Fruit fly (Drosophila melanogaster) whole organism, embryonic: ENCODE results near the gene CG10165.

Experiments
- CG10959 ChIP-seq: fragments of 200-800 bp; sonication (Bioruptor generic); IDR thresholded peaks from 2 replicates; pipeline ENCODE4 v1.3.6; 2022; ENCODE audit warnings: missing biosample characterization, missing genetic modification characterization
- CG11093 ChIP-seq: fragments of 200-800 bp; sonication (Bioruptor generic); IDR thresholded peaks from 3 replicates; pipeline ENCODE4 v1.3.6; 2022; ENCODE audit warnings: missing biosample characterization, missing genetic modification characterization
- CG11723 ChIP-seq: fragments of 200-800 bp; sonication (Bioruptor generic); optimal IDR thresholded peaks from 2 replicates; lab custom pipeline; 2017; ENCODE audit warnings: missing biosample characterization, mild to moderate bottlenecking, missing genetic modification characterization
- CG16813 ChIP-seq: fragments of 200-800 bp; sonication (Bioruptor generic); IDR thresholded peaks from 3 replicates; pipeline ENCODE4 v1.3.6; 2022; ENCODE audit warnings: missing biosample characterization, missing genetic modification characterization; ENCODE audit not compliant: partially characterized antibody
- CG16863 ChIP-seq: fragments of 200-800 bp; sonication (Bioruptor generic); optimal IDR thresholded peaks from 3 replicates; lab custom pipeline; 2016; ENCODE audit warnings: missing biosample characterization, missing genetic modification characterization
- CG17328 ChIP-seq: fragments of 200-800 bp; sonication (Bioruptor generic); IDR thresholded peaks from 2 replicates; pipeline ENCODE4 v1.3.6; 2022; ENCODE audit warnings: missing biosample characterization, missing genetic modification characterization
- CG18599 ChIP-seq: fragments of 200-800 bp; sonication (Bioruptor generic); optimal IDR thresholded peaks from 3 replicates; lab custom pipeline; 2017; ENCODE audit warnings: missing biosample characterization, missing genetic modification characterization, mild to moderate bottlenecking, moderate library complexity, missing genetic modification reagents
- CG2129 ChIP-seq: fragments of 200-800 bp; sonication (Bioruptor generic); IDR thresholded peaks from 2 replicates; pipeline ENCODE4 v1.3.6; 2022; ENCODE audit warnings: missing biosample characterization, missing genetic modification characterization; ENCODE audit not compliant: partially characterized antibody
- CG31388 ChIP-seq: fragments of 200-800 bp; sonication (Bioruptor generic); optimal IDR thresholded peaks from 2 replicates; lab custom pipeline; 2016; ENCODE audit warnings: missing biosample characterization, missing genetic modification characterization
- CG32772 ChIP-seq: fragments of 200-800 bp; sonication (Bioruptor generic); IDR thresholded peaks from 2 replicates; pipeline ENCODE4 v1.3.6; 2022; ENCODE audit warnings: missing biosample characterization, missing genetic modification characterization
- CG3407 ChIP-seq: fragments of 200-800 bp; sonication (Bioruptor generic); optimal IDR thresholded peaks from 2 replicates; lab custom pipeline; 2018; ENCODE audit warnings: missing biosample characterization, mild to moderate bottlenecking, missing genetic modification characterization
- CG34224 ChIP-seq: fragments of 200-800 bp; sonication (Bioruptor generic); IDR thresholded peaks from 3 replicates; pipeline ENCODE4 v1.3.6; 2022; ENCODE audit warnings: missing biosample characterization, missing genetic modification characterization; ENCODE audit not compliant: partially characterized antibody
- CG3726 ChIP-seq: fragments of 200-800 bp; sonication (Bioruptor generic); IDR thresholded peaks from 3 replicates; pipeline ENCODE4, ENCODE4 v1.3.6; 2022; ENCODE audit warnings: missing biosample characterization, missing genetic modification characterization
- CG4328 ChIP-seq: fragments of 200-800 bp; sonication (Bioruptor generic); optimal IDR thresholded peaks from 3 replicates; lab custom pipeline; 2017; ENCODE audit warnings: missing biosample characterization, missing genetic modification reagents, missing genetic modification characterization
- CG5953 ChIP-seq: fragments of 200-800 bp; sonication (Bioruptor generic); IDR thresholded peaks from 2 replicates; pipeline ENCODE4 v1.3.6; 2022; ENCODE audit warnings: missing biosample characterization, missing genetic modification characterization
- CG6765 ChIP-seq: fragments of 200-800 bp; sonication (Bioruptor generic); optimal IDR thresholded peaks from 3 replicates; lab custom pipeline; 2017; ENCODE audit warnings: missing biosample characterization, mild to moderate bottlenecking, missing genetic modification characterization
- CG8765 ChIP-seq: fragments of 200-800 bp; sonication (Bioruptor generic); IDR thresholded peaks from 2 replicates; pipeline ENCODE4 v1.3.6; 2022; ENCODE audit warnings: missing biosample characterization, missing genetic modification characterization
- CG9609 ChIP-seq: fragments of 200-800 bp; sonication (Bioruptor generic); optimal IDR thresholded peaks from 3 replicates; lab custom pipeline; 2016; ENCODE audit warnings: missing biosample characterization, missing genetic modification characterization
- D19A ChIP-seq: fragments of 200-800 bp; optimal IDR thresholded peaks from 3 replicates; lab custom pipeline; 2019; ENCODE audit warnings: missing biosample characterization, mild to moderate bottlenecking, missing genetic modification characterization, moderate library complexity
- Doc2 ChIP-seq: fragments of 200-800 bp; sonication (Bioruptor generic); IDR thresholded peaks from 2 replicates; pipeline ENCODE4 v1.3.6; 2022; ENCODE audit warnings: missing biosample characterization, missing genetic modification characterization
- Dp ChIP-seq: fragments of 200-800 bp; sonication (Bioruptor generic); optimal IDR thresholded peaks from 2 replicates; lab custom pipeline; 2018; ENCODE audit warnings: missing biosample characterization, mild to moderate bottlenecking, missing genetic modification characterization, moderate library complexity
- HLH4C ChIP-seq: fragments of 200-800 bp; sonication (Bioruptor generic); IDR thresholded peaks from 3 replicates; pipeline ENCODE4 v1.3.6; 2022; ENCODE audit warnings: missing biosample characterization, missing genetic modification characterization; ENCODE audit not compliant: partially characterized antibody
- Hr78 ChIP-seq, 2 experiments: fragments of 200-800 bp in 1 of 2; fragments of >200 bp in 1 of 2; sonication (Bioruptor generic) in 1 of 2; optimal IDR thresholded peaks; 2 replicates each; lab custom pipeline; 2017 to 2019; ENCODE audit warnings: missing biosample characterization in 2 of 2, missing genetic modification characterization in 2 of 2, mild to moderate bottlenecking in 1 of 2, moderate library complexity in 1 of 2
- Lim3 ChIP-seq: fragments of 200-800 bp; sonication (Bioruptor generic); IDR thresholded peaks from 2 replicates; pipeline ENCODE4 v1.3.6; 2022; ENCODE audit warnings: missing biosample characterization, missing genetic modification characterization
- MESR4 ChIP-seq: fragments of 200-800 bp; sonication (Bioruptor generic); optimal IDR thresholded peaks from 2 replicates; lab custom pipeline; 2018; ENCODE audit warnings: missing biosample characterization, mild to moderate bottlenecking, missing genetic modification characterization, moderate library complexity
- Med ChIP-seq: fragments of 200-800 bp; sonication (Bioruptor generic); peaks from one replicate; lab custom pipeline; 2016; ENCODE audit warnings: missing biosample characterization, missing genetic modification characterization, mild to moderate bottlenecking, inconsistent platforms, moderate library complexity
- Pdp1 ChIP-seq, 2 experiments: fragments of 200-800 bp; sonication (Bioruptor generic); optimal IDR thresholded peaks; 3 replicates each; lab custom pipeline; 2016; ENCODE audit warnings: missing biosample characterization in 2 of 2, missing genetic modification characterization in 2 of 2, mild to moderate bottlenecking in 1 of 2, moderate library complexity in 1 of 2
- Scr ChIP-seq: fragments of 200-800 bp; sonication (Bioruptor generic); IDR thresholded peaks from 2 replicates; pipeline ENCODE4 v1.3.6; 2022; ENCODE audit warnings: missing biosample characterization, missing genetic modification characterization; ENCODE audit not compliant: partially characterized antibody
- Sin3A ChIP-seq: fragments of >200 bp; optimal IDR thresholded peaks from 2 replicates; lab custom pipeline; 2018
- Sry-δ ChIP-seq: fragments of 200-800 bp; sonication (Bioruptor generic); optimal IDR thresholded peaks from 2 replicates; lab custom pipeline; 2016; ENCODE audit warnings: missing biosample characterization, missing genetic modification characterization
- YL-1 ChIP-seq: fragments of 200-800 bp; sonication (Bioruptor generic); optimal IDR thresholded peaks from 3 replicates; lab custom pipeline; 2017; ENCODE audit warnings: missing biosample characterization, mild to moderate bottlenecking, missing genetic modification characterization
- abd-A ChIP-seq: fragments of 200-800 bp; sonication (Bioruptor generic); optimal IDR thresholded peaks from 3 replicates; lab custom pipeline; 2019; ENCODE audit warnings: missing biosample characterization, mild to moderate bottlenecking, missing genetic modification characterization, moderate library complexity
- ara ChIP-seq: fragments of 200-800 bp; sonication (Bioruptor generic); IDR thresholded peaks from 2 replicates; pipeline ENCODE4 v1.3.6; 2022; ENCODE audit warnings: missing biosample characterization, missing genetic modification characterization
- bbx ChIP-seq: fragments of 200-800 bp; sonication (Bioruptor generic); IDR thresholded peaks from 2 replicates; pipeline ENCODE4 v1.3.6; 2022; ENCODE audit warnings: missing biosample characterization, missing genetic modification characterization; ENCODE audit not compliant: partially characterized antibody
- cas ChIP-seq: fragments of 200-800 bp; sonication (Bioruptor generic); IDR thresholded peaks from 2 replicates; pipeline ENCODE4 v1.3.6; 2022; ENCODE audit warnings: missing biosample characterization, missing genetic modification characterization
- gcm2 ChIP-seq: fragments of 200-800 bp; sonication (Bioruptor generic); optimal IDR thresholded peaks from 2 replicates; lab custom pipeline; 2016; ENCODE audit warnings: missing biosample characterization, missing genetic modification characterization
- gem ChIP-seq: fragments of 200-800 bp; sonication (Bioruptor generic); optimal IDR thresholded peaks from 2 replicates; lab custom pipeline; 2019; ENCODE audit warnings: missing biosample characterization, mild to moderate bottlenecking, missing genetic modification characterization, moderate library complexity
- gt ChIP-seq: fragments of 200-800 bp; sonication (Bioruptor generic); IDR thresholded peaks from 2 replicates; pipeline ENCODE4 v1.3.6; 2022; ENCODE audit warnings: missing biosample characterization, missing genetic modification characterization
- hb ChIP-seq: fragments of 200-800 bp; sonication (Bioruptor generic); IDR thresholded peaks from 3 replicates; pipeline ENCODE4 v1.3.6; 2022; ENCODE audit warnings: missing biosample characterization, missing genetic modification characterization; ENCODE audit not compliant: partially characterized antibody
- nerfin-2 ChIP-seq: fragments of 200-800 bp; sonication (Bioruptor generic); IDR thresholded peaks from 2 replicates; pipeline ENCODE4 v1.3.6; 2022; ENCODE audit warnings: missing biosample characterization, missing genetic modification characterization; ENCODE audit not compliant: partially characterized antibody
- pb ChIP-seq: fragments of 200-800 bp; sonication (Bioruptor generic); optimal IDR thresholded peaks from 3 replicates; lab custom pipeline; 2016; ENCODE audit warnings: missing biosample characterization, missing genetic modification characterization
- row ChIP-seq: fragments of 200-800 bp; sonication (Bioruptor generic); IDR thresholded peaks from 3 replicates; pipeline ENCODE4 v1.3.6; 2022; ENCODE audit warnings: missing biosample characterization, missing genetic modification characterization
- salm ChIP-seq: fragments of 200-800 bp; sonication (Bioruptor generic); optimal IDR thresholded peaks from 2 replicates; lab custom pipeline; 2018; ENCODE audit warnings: missing biosample characterization, mild to moderate bottlenecking, missing genetic modification characterization
- slbo ChIP-seq: fragments of 200-800 bp; sonication (Bioruptor generic); IDR thresholded peaks from 2 replicates; pipeline ENCODE4 v1.3.6; 2022; ENCODE audit warnings: missing biosample characterization, missing genetic modification characterization
- stc ChIP-seq: fragments of 200-800 bp; sonication (Bioruptor generic); IDR thresholded peaks from 2 replicates; pipeline ENCODE4 v1.3.6; 2022; ENCODE audit warnings: missing biosample characterization, missing genetic modification characterization
- sug ChIP-seq: fragments of 200-800 bp; optimal IDR thresholded peaks from 2 replicates; lab custom pipeline; 2019; ENCODE audit warnings: missing biosample characterization, mild to moderate bottlenecking, missing genetic modification characterization, moderate library complexity
- trem ChIP-seq: fragments of 200-800 bp; optimal IDR thresholded peaks from 3 replicates; lab custom pipeline; 2019; ENCODE audit warnings: missing biosample characterization, mild to moderate bottlenecking, missing genetic modification characterization, moderate library complexity
- unc-4 ChIP-seq: fragments of 200-800 bp; sonication (Bioruptor generic); IDR thresholded peaks from 2 replicates; pipeline ENCODE4 v1.3.6; 2022; ENCODE audit warnings: missing biosample characterization, missing genetic modification characterization; ENCODE audit not compliant: partially characterized antibody
- z ChIP-seq: fragments of 200-800 bp; sonication (Bioruptor generic); IDR thresholded peaks from 3 replicates; pipeline ENCODE4 v1.3.6; 2022; ENCODE audit warnings: missing biosample characterization, missing genetic modification characterization
- zen2 ChIP-seq: fragments of 200-800 bp; sonication (Bioruptor generic); IDR thresholded peaks from 3 replicates; pipeline ENCODE4 v1.3.6; 2022; ENCODE audit warnings: missing biosample characterization, missing genetic modification characterization; ENCODE audit not compliant: partially characterized antibody
- zfh1 ChIP-seq: fragments of 200-800 bp; sonication (Bioruptor generic); IDR thresholded peaks from 3 replicates; pipeline ENCODE4 v1.3.6; 2022; ENCODE audit warnings: missing biosample characterization, missing genetic modification characterization

Gene CG10165

dm6 chr2L:19497983-19498382 is 32.1 kb downstream of the CG10165 start, which contains the start of gene Top3alpha (continued):
- TF ChIP-seq gem (tag; lab: Kevin White, UChicago), result no peak
- TF ChIP-seq CG16863 (GFP tag; lab: Kevin White, UChicago), result no peak
- TF ChIP-seq zen2, result peak; percentile 70
- TF ChIP-seq bbx (GFP tag; lab: Robert Waterston, UW), result peak; percentile 78; the same call in 1 of the 2 replicates
- no peak for TF ChIP-seq zfh1 (GFP tag; lab: Robert Waterston, UW)
- peak; percentile 99 for TF ChIP-seq Dp (GFP tag; lab: Kevin White, UChicago)
- no peak for TF ChIP-seq CG6765 (GFP tag; lab: Kevin White, UChicago)
- no peak for TF ChIP-seq cas
- no peak for TF ChIP-seq z (GFP tag; lab: Robert Waterston, UW)
- TF ChIP-seq abd-A (tag; lab: Kevin White, UChicago), result no peak
- no peak for TF ChIP-seq CG11093 (GFP tag; lab: Robert Waterston, UW)
- TF ChIP-seq pb (GFP tag; lab: Kevin White, UChicago), result no peak
- TF ChIP-seq CG8765, result no peak
- TF ChIP-seq CG3407 (GFP tag; lab: Kevin White, UChicago), result no peak
- no peak for TF ChIP-seq Hr78 (GFP tag; optimal IDR thresholded peaks at IDR 0.05; lab: Kevin White, UChicago)
- no peak for TF ChIP-seq CG5953 (GFP tag; lab: Robert Waterston, UW)
- TF ChIP-seq CG31388 (GFP tag; lab: Kevin White, UChicago), result no peak
- peak; percentile 64 for TF ChIP-seq CG16813
- no peak for TF ChIP-seq gcm2
- peak; percentile 47 for TF ChIP-seq YL-1
- peak; percentile 74 for TF ChIP-seq trem (tag; lab: Kevin White, UChicago)
- no peak for TF ChIP-seq CG10959 (GFP tag; lab: Robert Waterston, UW)
- TF ChIP-seq slbo (GFP tag; lab: Robert Waterston, UW), result no peak
- peak; percentile 70 for TF ChIP-seq unc-4 (GFP tag; lab: Robert Waterston, UW)
- no peak for TF ChIP-seq CG3726 (GFP tag; lab: Robert Waterston, UW)
- no peak for TF ChIP-seq gt (GFP tag; lab: Robert Waterston, UW)
- TF ChIP-seq CG17328 (GFP tag; lab: Robert Waterston, UW), result no peak
- no peak for TF ChIP-seq salm (tag; lab: Kevin White, UChicago)
- no peak; the same call in 1 of the 2 replicates for TF ChIP-seq CG2129 (GFP tag; lab: Robert Waterston, UW)
- no peak for TF ChIP-seq Pdp1 (GFP tag; optimal IDR thresholded peaks at IDR 0.05; lab: Kevin White, UChicago)
- TF ChIP-seq CG32772 (GFP tag; lab: Robert Waterston, UW), result no peak
- TF ChIP-seq sug (tag; lab: Kevin White, UChicago), result no peak
- peak; percentile 59 for TF ChIP-seq Scr
- TF ChIP-seq Sry-δ, result peak; percentile 66
- no peak for TF ChIP-seq D19A (tag; lab: Kevin White, UChicago)
- no peak for TF ChIP-seq stc
- no peak for TF ChIP-seq Lim3 (GFP tag; lab: Robert Waterston, UW)
- TF ChIP-seq hb (GFP tag; lab: Robert Waterston, UW), result peak; percentile 71; the same call in 2 of the 3 replicates
- peak; percentile 7 for TF ChIP-seq MESR4 (GFP tag; lab: Kevin White, UChicago)
- TF ChIP-seq CG34224 (GFP tag; lab: Robert Waterston, UW), result peak; percentile 80
- TF ChIP-seq CG4328 (GFP tag; lab: Kevin White, UChicago), result no peak
- peak; percentile 56 for TF ChIP-seq nerfin-2 (GFP tag; lab: Robert Waterston, UW)
- TF ChIP-seq row (GFP tag; lab: Robert Waterston, UW), result no peak
- TF ChIP-seq HLH4C (GFP tag; lab: Robert Waterston, UW), result peak; percentile 81
- TF ChIP-seq CG18599, result no peak
- no peak for TF ChIP-seq ara (GFP tag; lab: Robert Waterston, UW)
- TF ChIP-seq CG9609 (GFP tag; lab: Kevin White, UChicago), result no peak
- TF ChIP-seq Med, result peak; percentile 59
- no peak for TF ChIP-seq Doc2
- TF ChIP-seq CG11723 (GFP tag; lab: Kevin White, UChicago), result no peak
- TF ChIP-seq Sin3A (lab: Kevin White, UChicago), result peak; percentile 48
